Fruit fly (Drosophila melanogaster) whole organism, wandering third instar larva: ENCODE results near the gene CG42818.

Source experiments
- Abd-B ChIP-seq: fragments of >200 bp; optimal IDR thresholded peaks from 2 replicates; lab custom pipeline; 2017; ENCODE audit warnings: missing biosample characterization, missing genetic modification characterization
- CG32264 ChIP-seq: fragments of 200-800 bp; sonication (Bioruptor generic); optimal IDR thresholded peaks from 2 replicates; lab custom pipeline; 2016; ENCODE audit warnings: missing biosample characterization, missing genetic modification characterization
- CG9705 ChIP-seq: fragments of 200-800 bp; sonication (Bioruptor generic); optimal IDR thresholded peaks from 2 replicates; lab custom pipeline; 2018; ENCODE audit warnings: missing biosample characterization, mild to moderate bottlenecking, missing genetic modification characterization
- CrebA ChIP-seq: fragments of 200-800 bp; sonication (Bioruptor generic); optimal IDR thresholded peaks from 2 replicates; lab custom pipeline; 2016; ENCODE audit warnings: missing biosample characterization, mild to moderate bottlenecking, missing genetic modification characterization, borderline replicate concordance
- Dfd ChIP-seq: fragments of >200 bp; optimal IDR thresholded peaks from 2 replicates; lab custom pipeline; 2017; ENCODE audit warnings: missing biosample characterization, missing genetic modification characterization
- Dif ChIP-seq: fragments of 200-275, 200-300 bp; sonication (Bioruptor generic); optimal IDR thresholded peaks from 2 replicates; lab custom pipeline; 2018; ENCODE audit warnings: missing biosample characterization, missing genetic modification characterization; ENCODE audit not compliant: partially characterized antibody
- GATAd ChIP-seq: sonication (Bioruptor generic); optimal IDR thresholded peaks from 2 replicates; lab custom pipeline; 2016; ENCODE audit warnings: missing biosample characterization, missing genetic modification characterization
- HLH106 ChIP-seq: fragments of 200-800 bp; optimal IDR thresholded peaks from 3 replicates; lab custom pipeline; 2019; ENCODE audit warnings: missing biosample characterization, mild to moderate bottlenecking, missing genetic modification characterization, moderate library complexity
- Hnf4 ChIP-seq: fragments of 200-800 bp; sonication (Bioruptor generic); optimal IDR thresholded peaks from 2 replicates; lab custom pipeline; 2016; ENCODE audit warnings: missing biosample characterization, mild to moderate bottlenecking, missing genetic modification characterization
- Hr78 ChIP-seq: fragments of >200 bp; optimal IDR thresholded peaks from 2 replicates; lab custom pipeline; 2017; ENCODE audit warnings: missing biosample characterization, missing genetic modification characterization
- Hr83 ChIP-seq: fragments of 200-300 bp; sonication (Bioruptor generic); optimal IDR thresholded peaks from 2 replicates; lab custom pipeline; 2016; ENCODE audit warnings: missing biosample characterization, mild to moderate bottlenecking, missing genetic modification characterization, moderate library complexity; ENCODE audit not compliant: poor library complexity, severe bottlenecking
- Jra ChIP-seq: sonication (Bioruptor generic); optimal IDR thresholded peaks from 2 replicates; lab custom pipeline; 2016; ENCODE audit warnings: missing biosample characterization, missing genetic modification characterization
- Mio ChIP-seq: sonication (Bioruptor generic); optimal IDR thresholded peaks from 2 replicates; lab custom pipeline; 2016; ENCODE audit warnings: missing biosample characterization, missing genetic modification characterization
- Myc ChIP-seq: fragments of >200 bp; optimal IDR thresholded peaks from 2 replicates; lab custom pipeline; 2017
- N ChIP-seq: fragments of >200 bp; optimal IDR thresholded peaks from 2 replicates; lab custom pipeline; 2018; ENCODE audit warnings: missing biosample characterization, missing external identifiers, missing genetic modification characterization
- OdsH ChIP-seq: fragments of 200-800 bp; sonication (Bioruptor generic); optimal IDR thresholded peaks from 2 replicates; lab custom pipeline; 2016; ENCODE audit warnings: missing biosample characterization, mild to moderate bottlenecking, missing genetic modification characterization
- Rel ChIP-seq, 2 experiments: fragments of 200-800 bp; sonication (Bioruptor generic) in 1 of 2; optimal IDR thresholded peaks; 2 replicates in 1 of 2; 3 replicates in 1 of 2; lab custom pipeline; 2016 to 2019; ENCODE audit warnings: mild to moderate bottlenecking in 2 of 2, missing biosample characterization in 2 of 2, missing genetic modification characterization in 2 of 2, moderate library complexity in 1 of 2
- Sp1 ChIP-seq: fragments of 200-800 bp; sonication (Bioruptor generic); optimal IDR thresholded peaks from 3 replicates; lab custom pipeline; 2019; ENCODE audit warnings: missing biosample characterization, mild to moderate bottlenecking, missing genetic modification characterization, moderate library complexity
- Vsx2 ChIP-seq: fragments of 200-300, 225-300 bp; sonication (Bioruptor generic); optimal IDR thresholded peaks from 2 replicates; lab custom pipeline; 2018; ENCODE audit warnings: missing biosample characterization, missing genetic modification characterization; ENCODE audit not compliant: partially characterized antibody
- brk ChIP-seq: fragments of 200-800 bp; sonication (Bioruptor generic); optimal IDR thresholded peaks from 2 replicates; lab custom pipeline; 2016; ENCODE audit warnings: missing biosample characterization, mild to moderate bottlenecking, missing genetic modification characterization
- dl ChIP-seq, 2 experiments: fragments of 175-275, 200-275 bp in 1 of 2; fragments of 200-275 bp in 1 of 2; sonication (Bioruptor generic); optimal IDR thresholded peaks; lab custom pipeline; 2018; ENCODE audit warnings: mild to moderate bottlenecking in 2 of 2, missing biosample characterization in 2 of 2, missing genetic modification characterization in 2 of 2, moderate library complexity in 2 of 2; ENCODE audit not compliant: partially characterized antibody in 2 of 2, insufficient read depth in 1 of 2
- dmrt93B ChIP-seq: fragments of 200-800 bp; sonication (Bioruptor generic); optimal IDR thresholded peaks from 2 replicates; lab custom pipeline; 2018; ENCODE audit warnings: missing biosample characterization, mild to moderate bottlenecking, missing genetic modification characterization
- dsf ChIP-seq: sonication (Bioruptor generic); optimal IDR thresholded peaks from 2 replicates; lab custom pipeline; 2016; ENCODE audit warnings: missing biosample characterization, missing genetic modification characterization, borderline replicate concordance
- ey ChIP-seq: fragments of 200-800 bp; sonication (Bioruptor generic); optimal IDR thresholded peaks from 2 replicates; lab custom pipeline; 2016; ENCODE audit warnings: missing biosample characterization, missing genetic modification characterization
- foxo ChIP-seq, 2 experiments: fragments of 200-800 bp; sonication (Bioruptor generic); optimal IDR thresholded peaks; 2 replicates in 1 of 2; 3 replicates in 1 of 2; lab custom pipeline; 2016 to 2017; ENCODE audit warnings: missing biosample characterization in 2 of 2, missing genetic modification characterization in 2 of 2
- fru ChIP-seq: fragments of 200-800 bp; sonication (Bioruptor generic); optimal IDR thresholded peaks from 3 replicates; lab custom pipeline; 2016; ENCODE audit warnings: missing biosample characterization, mild to moderate bottlenecking, missing genetic modification characterization
- jim ChIP-seq: fragments of 175-275, 200-325 bp; sonication (Bioruptor generic); optimal IDR thresholded peaks from 2 replicates; lab custom pipeline; 2016; ENCODE audit warnings: missing biosample characterization, mild to moderate bottlenecking, missing genetic modification characterization
- lola ChIP-seq: fragments of >200 bp; optimal IDR thresholded peaks from 2 replicates; lab custom pipeline; 2017; ENCODE audit warnings: missing biosample characterization, missing genetic modification characterization
- pan ChIP-seq: fragments of >200 bp; optimal IDR thresholded peaks from 2 replicates; lab custom pipeline; 2017
- psq ChIP-seq: fragments of 200-800 bp; sonication (Bioruptor generic); optimal IDR thresholded peaks from 3 replicates; lab custom pipeline; 2017; ENCODE audit warnings: missing biosample characterization, mild to moderate bottlenecking, missing genetic modification characterization, moderate library complexity
- rgr ChIP-seq: fragments of 200-800 bp; sonication (Bioruptor generic); optimal IDR thresholded peaks from 3 replicates; lab custom pipeline; 2016; ENCODE audit warnings: missing biosample characterization, mild to moderate bottlenecking, missing genetic modification characterization
- sage ChIP-seq: fragments of 200-800 bp; sonication (Bioruptor generic); optimal IDR thresholded peaks from 2 replicates; lab custom pipeline; 2016; ENCODE audit warnings: missing biosample characterization, mild to moderate bottlenecking, missing genetic modification characterization
- sv ChIP-seq: fragments of 200-800 bp; sonication (Bioruptor generic); optimal IDR thresholded peaks from 3 replicates; lab custom pipeline; 2016; ENCODE audit warnings: missing biosample characterization, missing genetic modification characterization
- tai ChIP-seq: sonication (Bioruptor generic); optimal IDR thresholded peaks from 2 replicates; lab custom pipeline; 2016; ENCODE audit warnings: missing biosample characterization, missing genetic modification characterization
- usp ChIP-seq: fragments of >200 bp; optimal IDR thresholded peaks from 2 replicates; lab custom pipeline; 2017; ENCODE audit warnings: missing biosample characterization, missing genetic modification characterization
- woc ChIP-seq: sonication (Bioruptor generic); optimal IDR thresholded peaks from 2 replicates; lab custom pipeline; 2016; ENCODE audit warnings: missing biosample characterization, mild to moderate bottlenecking, missing genetic modification characterization

The CG42818 gene

DNA sequence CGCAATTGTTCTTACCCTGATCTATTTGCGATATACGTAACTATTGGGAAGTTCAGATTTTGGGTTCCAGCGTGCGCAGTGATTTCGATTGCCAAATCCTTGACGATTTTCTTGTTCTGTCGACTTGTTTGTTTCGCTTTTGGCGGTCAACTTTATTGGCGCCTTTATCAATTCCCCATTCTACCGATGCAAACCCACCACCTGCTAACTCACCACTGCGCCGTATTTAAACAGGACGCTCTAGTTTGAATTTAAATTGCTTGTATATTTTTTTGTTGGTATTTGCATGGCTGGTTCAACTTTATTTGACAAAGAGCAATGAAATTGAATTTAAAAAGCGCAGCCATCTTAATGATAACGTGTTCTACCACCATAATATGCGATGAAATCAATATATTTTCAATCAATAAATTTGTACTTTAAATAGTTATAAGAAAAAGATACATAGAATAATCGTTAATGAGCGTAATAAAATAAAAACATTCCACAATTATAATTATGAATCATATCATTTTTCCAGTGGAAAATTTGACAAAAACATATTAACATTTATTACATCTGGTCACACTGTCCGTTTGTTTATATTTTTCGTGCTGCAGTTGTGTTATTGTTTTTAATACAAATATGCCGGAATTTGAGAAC lies 20.0 kb downstream of the CG42818 start, which contains the start of the genes twe and CG4935:
Gene twe, minus strand, starts transcription at position 302 of the 642 bp plus-strand sequence.
Gene CG4935, plus strand, starts transcription at position 566 of the 642 bp plus-strand sequence.
- TF ChIP-seq Hnf4 (GFP tag; lab: Kevin White, UChicago) (no peak), Dfd (no peak), CG32264 (GFP tag; lab: Kevin White, UChicago) (no peak), N (GFP tag; lab: Kevin White, UChicago) (no peak), GATAd (GFP tag; lab: Kevin White, UChicago) (no peak), lola (GFP tag; lab: Kevin White, UChicago) (no peak), dmrt93B (GFP tag; lab: Kevin White, UChicago) (no peak), dsf (GFP tag; lab: Kevin White, UChicago) (no peak), Mio (GFP tag; lab: Kevin White, UChicago) (no peak), CG9705 (GFP tag; lab: Kevin White, UChicago) (no peak), Dif (GFP tag; lab: Kevin White, UChicago) (no peak), jim (GFP tag; lab: Kevin White, UChicago) (no peak), OdsH (GFP tag; lab: Kevin White, UChicago) (peak; percentile 4), Sp1 (GFP tag; lab: Kevin White, UChicago) (no peak), sage (no peak), brk (GFP tag; lab: Kevin White, UChicago) (no peak), dl (GFP tag; optimal IDR thresholded peaks at IDR 0.05; lab: Kevin White, UChicago; ENCODE audit: insufficient read depth in 1 of 2, partially characterized antibody in 2 of 2) (no peak), Myc (peak; percentile 40), usp (GFP tag; lab: Kevin White, UChicago) (no peak), fru (no peak), foxo (GFP tag; optimal IDR thresholded peaks at IDR 0.05; lab: Kevin White, UChicago) (no peak), ey (GFP tag; lab: Kevin White, UChicago) (no peak), rgr (GFP tag; lab: Kevin White, UChicago) (peak; percentile 36), psq (GFP tag; lab: Kevin White, UChicago) (peak; percentile 1), Jra (GFP tag; lab: Kevin White, UChicago) (no peak), CrebA (GFP tag; lab: Kevin White, UChicago) (no peak), woc (GFP tag; lab: Kevin White, UChicago) (no peak), Hr78 (no peak), pan (lab: Kevin White, UChicago) (no peak), Vsx2 (GFP tag; lab: Kevin White, UChicago) (no peak), HLH106 (tag; lab: Kevin White, UChicago) (no peak), tai (GFP tag; lab: Kevin White, UChicago) (no peak), Rel (GFP tag; optimal IDR thresholded peaks at IDR 0.05; lab: Kevin White, UChicago) (no peak), Rel (tag; optimal IDR thresholded peaks at IDR 0.05; lab: Kevin White, UChicago) (no peak), Abd-B (no peak), Hr83 (GFP tag; lab: Kevin White, UChicago) (no peak)

dm6 chr2L:16263723-16264122 lies 22.0 kb downstream of the CG42818 start:
- no peak for TF ChIP-seq lola (GFP tag; lab: Kevin White, UChicago)
- no peak for TF ChIP-seq OdsH (GFP tag; lab: Kevin White, UChicago)
- TF ChIP-seq sv (GFP tag; lab: Kevin White, UChicago), result no peak
- no peak for TF ChIP-seq N (GFP tag; lab: Kevin White, UChicago)
- no peak for TF ChIP-seq brk (GFP tag; lab: Kevin White, UChicago)
